Fruit fly (Drosophila melanogaster) whole organism, embryonic: ENCODE results near the gene CCT7.

Source experiments
- ATbp ChIP-seq: fragments of 200-800 bp; sonication (Bioruptor generic); optimal IDR thresholded peaks from 2 replicates; lab custom pipeline; 2017; ENCODE audit warnings: missing biosample characterization, mild to moderate bottlenecking, missing genetic modification characterization, missing genetic modification reagents
- Bgb ChIP-seq: fragments of 200-800 bp; sonication (Bioruptor generic); IDR thresholded peaks from 2 replicates; pipeline ENCODE4 v1.3.6; 2022; ENCODE audit warnings: missing biosample characterization, missing genetic modification characterization; ENCODE audit not compliant: partially characterized antibody
- Bteb2 ChIP-seq: fragments of 200-800 bp; sonication (Bioruptor generic); optimal IDR thresholded peaks from 2 replicates; lab custom pipeline; 2016; ENCODE audit warnings: missing biosample characterization, missing genetic modification characterization
- CG10321 ChIP-seq: fragments of 200-800 bp; sonication (Bioruptor generic); IDR thresholded peaks from 2 replicates; pipeline ENCODE4 v1.3.6; 2022; ENCODE audit warnings: missing biosample characterization, missing genetic modification characterization
- CG11695 ChIP-seq: fragments of 200-800 bp; sonication (Bioruptor generic); IDR thresholded peaks from 3 replicates; pipeline ENCODE4 v1.3.6; 2022; ENCODE audit warnings: missing biosample characterization, missing genetic modification characterization
- CG12299 ChIP-seq: fragments of 200-800 bp; sonication (Bioruptor generic); optimal IDR thresholded peaks from 2 replicates; lab custom pipeline; 2018; ENCODE audit warnings: missing biosample characterization, mild to moderate bottlenecking, missing genetic modification characterization
- CG12391 ChIP-seq: fragments of 200-800 bp; sonication (Bioruptor generic); optimal IDR thresholded peaks from 3 replicates; lab custom pipeline; 2018; ENCODE audit warnings: missing biosample characterization, mild to moderate bottlenecking, missing genetic modification characterization, moderate library complexity
- CG13424 ChIP-seq: fragments of 200-800 bp; sonication (Bioruptor generic); optimal IDR thresholded peaks from 2 replicates; lab custom pipeline; 2019; ENCODE audit warnings: missing biosample characterization, mild to moderate bottlenecking, missing genetic modification characterization, moderate library complexity
- CG14441 ChIP-seq: fragments of 200-800 bp; sonication (Bioruptor generic); IDR thresholded peaks from 2 replicates; pipeline ENCODE4 v1.3.6; 2022; ENCODE audit warnings: missing biosample characterization, missing genetic modification characterization
- CG14710 ChIP-seq: fragments of 200-800 bp; sonication (Bioruptor generic); optimal IDR thresholded peaks from 3 replicates; lab custom pipeline; 2019; ENCODE audit warnings: missing biosample characterization, mild to moderate bottlenecking, missing genetic modification characterization, moderate library complexity
- CG1602 ChIP-seq: fragments of 200-800 bp; sonication (Bioruptor generic); optimal IDR thresholded peaks from 3 replicates; lab custom pipeline; 2016; ENCODE audit warnings: missing biosample characterization, missing genetic modification characterization
- CG17328 ChIP-seq: fragments of 200-800 bp; sonication (Bioruptor generic); IDR thresholded peaks from 2 replicates; pipeline ENCODE4 v1.3.6; 2022; ENCODE audit warnings: missing biosample characterization, missing genetic modification characterization
- CG17385 ChIP-seq: fragments of 200-800 bp; sonication (Bioruptor generic); optimal IDR thresholded peaks from 3 replicates; lab custom pipeline; 2018; ENCODE audit warnings: missing biosample characterization, mild to moderate bottlenecking, missing genetic modification characterization
- CG17568 ChIP-seq: fragments of 200-800 bp; sonication (Bioruptor generic); optimal IDR thresholded peaks from 2 replicates; lab custom pipeline; 2018; ENCODE audit warnings: missing biosample characterization, mild to moderate bottlenecking, missing genetic modification characterization, moderate library complexity
- CG17829 ChIP-seq: fragments of 200-800 bp; optimal IDR thresholded peaks from 2 replicates; lab custom pipeline; 2019; ENCODE audit warnings: missing biosample characterization, mild to moderate bottlenecking, missing genetic modification characterization, moderate library complexity
- CG18599 ChIP-seq: fragments of 200-800 bp; sonication (Bioruptor generic); optimal IDR thresholded peaks from 3 replicates; lab custom pipeline; 2017; ENCODE audit warnings: missing biosample characterization, missing genetic modification characterization, mild to moderate bottlenecking, moderate library complexity, missing genetic modification reagents
- CG31224 ChIP-seq: fragments of 200-800 bp; sonication (Bioruptor generic); IDR thresholded peaks from 2 replicates; pipeline ENCODE4 v1.3.6; 2022; ENCODE audit warnings: missing biosample characterization, missing genetic modification characterization
- CG31441 ChIP-seq: fragments of 200-800 bp; sonication (Bioruptor generic); IDR thresholded peaks from 2 replicates; pipeline ENCODE4 v1.3.6; 2022; ENCODE audit warnings: missing biosample characterization, missing genetic modification characterization
- CG3163 ChIP-seq: fragments of 200-800 bp; sonication (Bioruptor generic); optimal IDR thresholded peaks from 3 replicates; lab custom pipeline; 2016; ENCODE audit warnings: missing biosample characterization, missing genetic modification characterization
- CG32772 ChIP-seq: fragments of 200-800 bp; sonication (Bioruptor generic); IDR thresholded peaks from 2 replicates; pipeline ENCODE4 v1.3.6; 2022; ENCODE audit warnings: missing biosample characterization, missing genetic modification characterization
- CG7556 ChIP-seq: fragments of 200-800 bp; sonication (Bioruptor generic); optimal IDR thresholded peaks from 2 replicates; lab custom pipeline; 2017; ENCODE audit warnings: missing biosample characterization, mild to moderate bottlenecking, missing genetic modification characterization
- CG8290 ChIP-seq, 3 experiments: fragments of 200-800 bp; sonication (Bioruptor generic); optimal IDR thresholded peaks; 2 replicates each; lab custom pipeline; 2016 to 2019; ENCODE audit warnings: missing biosample characterization in 3 of 3, missing genetic modification characterization in 3 of 3, mild to moderate bottlenecking in 2 of 3, moderate library complexity in 1 of 3
- CG9932 ChIP-seq: fragments of 200-800 bp; sonication (Bioruptor generic); IDR thresholded peaks from 2 replicates; pipeline ENCODE4 v1.3.6; 2022; ENCODE audit warnings: missing biosample characterization, missing genetic modification characterization
- CoRest ChIP-seq: fragments of 200-800 bp; sonication (Bioruptor generic); optimal IDR thresholded peaks from 3 replicates; lab custom pipeline; 2018; ENCODE audit warnings: missing biosample characterization, mild to moderate bottlenecking, missing genetic modification characterization, moderate library complexity
- D ChIP-seq, 2 experiments: fragments of 200-800 bp in 1 of 2; fragments of >200 bp in 1 of 2; sonication (Bioruptor generic) in 1 of 2; optimal IDR thresholded peaks; 2 replicates in 1 of 2; 3 replicates in 1 of 2; lab custom pipeline; 2017; ENCODE audit warnings: mild to moderate bottlenecking in 1 of 2, missing biosample characterization in 1 of 2, missing genetic modification characterization in 1 of 2, missing genetic modification reagents in 1 of 2
- Drgx ChIP-seq: fragments of 200-800 bp; sonication (Bioruptor generic); IDR thresholded peaks from 2 replicates; pipeline ENCODE4 v1.3.6; 2022; ENCODE audit warnings: missing biosample characterization, missing genetic modification characterization
- Eip74EF ChIP-seq, 2 experiments: fragments of 200-800 bp in 1 of 2; fragments of >200 bp in 1 of 2; sonication (Bioruptor generic) in 1 of 2; optimal IDR thresholded peaks; 2 replicates each; lab custom pipeline; 2017 to 2019; ENCODE audit warnings: missing biosample characterization in 2 of 2, missing genetic modification characterization in 2 of 2, mild to moderate bottlenecking in 1 of 2, moderate library complexity in 1 of 2
- H15 ChIP-seq: fragments of 200-800 bp; sonication (Bioruptor generic); IDR thresholded peaks from 3 replicates; pipeline ENCODE4 v1.3.6; 2022; ENCODE audit warnings: missing biosample characterization, missing genetic modification characterization
- NFAT ChIP-seq: fragments of 200-800 bp; sonication (Bioruptor generic); IDR thresholded peaks from 2 replicates; pipeline ENCODE4 v1.3.6; 2022; ENCODE audit warnings: missing biosample characterization, missing genetic modification characterization
- Nf-YA ChIP-seq: fragments of 200-800 bp; sonication (Bioruptor generic); IDR thresholded peaks from 2 replicates; pipeline ENCODE4 v1.3.6; 2022; ENCODE audit warnings: missing biosample characterization, missing genetic modification characterization
- Ptx1 ChIP-seq: fragments of 200-800 bp; sonication (Bioruptor generic); IDR thresholded peaks from 2 replicates; pipeline ENCODE4 v1.3.6; 2022; ENCODE audit warnings: missing biosample characterization, missing genetic modification characterization
- Tbp ChIP-seq: fragments of >200 bp; optimal IDR thresholded peaks from 2 replicates; lab custom pipeline; 2018; ENCODE audit warnings: missing biosample characterization, missing genetic modification characterization
- croc ChIP-seq: fragments of 200-800 bp; sonication (Bioruptor generic); conservative IDR thresholded peaks from 3 replicates; pipeline ENCODE4 v1.3.6; 2022; ENCODE audit warnings: missing biosample characterization, missing genetic modification characterization
- cwo ChIP-seq: fragments of 200-800 bp; sonication (Bioruptor generic); optimal IDR thresholded peaks from 3 replicates; lab custom pipeline; 2017; ENCODE audit warnings: missing biosample characterization, missing genetic modification characterization, mild to moderate bottlenecking, moderate library complexity, missing genetic modification reagents
- gcm2 ChIP-seq: fragments of 200-800 bp; sonication (Bioruptor generic); optimal IDR thresholded peaks from 2 replicates; lab custom pipeline; 2016; ENCODE audit warnings: missing biosample characterization, missing genetic modification characterization
- gfzf ChIP-seq: fragments of 200-800 bp; sonication (Bioruptor generic); optimal IDR thresholded peaks from 2 replicates; lab custom pipeline; 2016; ENCODE audit warnings: missing biosample characterization, mild to moderate bottlenecking, missing genetic modification characterization, moderate library complexity
- inv ChIP-seq: fragments of 200-800 bp; sonication (Bioruptor generic); IDR thresholded peaks from 2 replicates; pipeline ENCODE4 v1.3.6; 2022; ENCODE audit warnings: missing biosample characterization, missing genetic modification characterization; ENCODE audit not compliant: partially characterized antibody
- nerfin-1 ChIP-seq: fragments of 200-800 bp; sonication (Bioruptor generic); optimal IDR thresholded peaks from 3 replicates; lab custom pipeline; 2019; ENCODE audit warnings: missing biosample characterization, mild to moderate bottlenecking, missing genetic modification characterization, moderate library complexity
- nmo ChIP-seq: fragments of 200-800 bp; sonication (Bioruptor generic); optimal IDR thresholded peaks from 2 replicates; lab custom pipeline; 2018; ENCODE audit warnings: missing biosample characterization, mild to moderate bottlenecking, missing genetic modification characterization, moderate library complexity
- otp ChIP-seq: fragments of 200-800 bp; sonication (Bioruptor generic); IDR thresholded peaks from 3 replicates; pipeline ENCODE4, ENCODE4 v1.3.6; 2022; ENCODE audit warnings: missing biosample characterization, missing genetic modification characterization
- sim ChIP-seq: fragments of 200-800 bp; sonication (Bioruptor generic); IDR thresholded peaks from 2 replicates; pipeline ENCODE4 v1.3.6; 2022; ENCODE audit warnings: missing biosample characterization, missing genetic modification characterization
- sob ChIP-seq: fragments of 200-800 bp; sonication (Bioruptor generic); IDR thresholded peaks from 2 replicates; pipeline ENCODE4 v1.3.6; 2022; ENCODE audit warnings: missing biosample characterization, missing genetic modification characterization
- tap ChIP-seq: fragments of 200-800 bp; optimal IDR thresholded peaks from 3 replicates; lab custom pipeline; 2019; ENCODE audit warnings: missing biosample characterization, mild to moderate bottlenecking, missing genetic modification characterization, moderate library complexity
- tgo ChIP-seq: fragments of 200-800 bp; sonication (Bioruptor generic); IDR thresholded peaks from 3 replicates; pipeline ENCODE4 v1.3.6; 2022; ENCODE audit warnings: missing biosample characterization, missing genetic modification characterization
- tio ChIP-seq: fragments of 200-800 bp; sonication (Bioruptor generic); optimal IDR thresholded peaks from 2 replicates; lab custom pipeline; 2017; ENCODE audit warnings: missing biosample characterization, missing genetic modification characterization, inconsistent platforms
- ttk ChIP-seq: fragments of 200-800 bp; sonication (Bioruptor generic); IDR thresholded peaks from 2 replicates; pipeline ENCODE4 v2.1.2; 2022; ENCODE audit warnings: missing biosample characterization, missing genetic modification characterization
- unpg ChIP-seq: fragments of 200-800 bp; sonication (Bioruptor generic); optimal IDR thresholded peaks from 3 replicates; lab custom pipeline; 2018; ENCODE audit warnings: missing biosample characterization, mild to moderate bottlenecking, missing genetic modification characterization, moderate library complexity

The CCT7 gene

dm6 chr3R:8788722-8789400 is 12.5 kb upstream of the CCT7 start (continued):
- TF ChIP-seq CG31224 (GFP tag; lab: Robert Waterston, UW): 0 out of 2 replicates have a peak, but pooled peaks have one; percentile 21
- peak; percentile 61 for TF ChIP-seq nmo (GFP tag; lab: Kevin White, UChicago)
- TF ChIP-seq H15 (GFP tag; lab: Robert Waterston, UW): peak; percentile 59; the same call in 1 of the 3 replicates
- TF ChIP-seq CG32772: peak; percentile 71
- TF ChIP-seq tgo (GFP tag; lab: Robert Waterston, UW): peak; percentile 71; the same call in 2 of the 3 replicates
- TF ChIP-seq CG17328: peak; percentile 67
- peak; percentile 36; the same call in 1 of the 2 replicates for TF ChIP-seq ttk (GFP tag; lab: Robert Waterston, UW)
- TF ChIP-seq CG12299 (tag; lab: Kevin White, UChicago): no peak
- TF ChIP-seq CG1602: peak; percentile 43
- peak; percentile 14 for TF ChIP-seq CG14710 (tag; lab: Kevin White, UChicago)
- peak; percentile 52; the same call in 1 of the 3 replicates for TF ChIP-seq CG11695 (GFP tag; lab: Robert Waterston, UW)
- TF ChIP-seq CG17829 (tag; lab: Kevin White, UChicago): peak; percentile 62
- no peak for TF ChIP-seq Bteb2 (GFP tag; lab: Kevin White, UChicago)
- TF ChIP-seq CG7556 (GFP tag; lab: Kevin White, UChicago): peak; percentile 37
- 0 out of 2 replicates have a peak, but pooled peaks have one; percentile 5 for TF ChIP-seq NFAT (GFP tag; lab: Robert Waterston, UW)
- TF ChIP-seq CG8290 (GFP tag; optimal IDR thresholded peaks at IDR 0.05; lab: Kevin White, UChicago): no peak
- TF ChIP-seq CG8290 (tag; optimal IDR thresholded peaks at IDR 0.05; lab: Kevin White, UChicago): no peak
- peak; percentile 80 for TF ChIP-seq CG14441 (GFP tag; lab: Robert Waterston, UW)
- TF ChIP-seq cwo (GFP tag; lab: Kevin White, UChicago): peak; percentile 18
- 0 out of 3 replicates have a peak, but pooled peaks have one; percentile 45 for TF ChIP-seq croc (GFP tag; lab: Robert Waterston, UW)
- TF ChIP-seq CG12391: peak; percentile 43
- peak; percentile 81 for TF ChIP-seq CG31441 (GFP tag; lab: Robert Waterston, UW)
- peak; percentile 63 for TF ChIP-seq unpg (GFP tag; lab: Kevin White, UChicago)
- TF ChIP-seq CoRest (tag; lab: Kevin White, UChicago): peak; percentile 21
- TF ChIP-seq CG18599 (GFP tag; lab: Kevin White, UChicago): peak; percentile 13
- no peak for TF ChIP-seq CG3163 (GFP tag; lab: Kevin White, UChicago)
- TF ChIP-seq Nf-YA (GFP tag; lab: Robert Waterston, UW): peak; percentile 55; the same call in 1 of the 2 replicates
- TF ChIP-seq CG17568 (GFP tag; lab: Kevin White, UChicago): no peak
- peak; percentile 28; the same call in 1 of the 3 replicates for TF ChIP-seq otp (GFP tag; lab: Robert Waterston, UW)
- no peak for TF ChIP-seq CG10321 (GFP tag; lab: Robert Waterston, UW)
- TF ChIP-seq sob (GFP tag; lab: Robert Waterston, UW): peak; percentile 34; the same call in 1 of the 2 replicates
- TF ChIP-seq tio: peak; percentile 30
- peak; percentile 56; the same call in 1 of the 2 replicates for TF ChIP-seq sim (GFP tag; lab: Robert Waterston, UW)
- TF ChIP-seq inv (GFP tag; lab: Robert Waterston, UW): no peak
- peak; percentile 63 for TF ChIP-seq ATbp
- no peak for TF ChIP-seq CG9932 (GFP tag; lab: Robert Waterston, UW)
- no peak for TF ChIP-seq Bgb (GFP tag; lab: Robert Waterston, UW)
- peak; percentile 85 for TF ChIP-seq Ptx1
- peak; percentile 91 for TF ChIP-seq Drgx (GFP tag; lab: Robert Waterston, UW)
- no peak for TF ChIP-seq Tbp (GFP tag; lab: Kevin White, UChicago)
- peak in 1 of 2 experiments; percentile 36 for TF ChIP-seq Eip74EF (GFP tag; optimal IDR thresholded peaks at IDR 0.05; lab: Kevin White, UChicago)
- peak; percentile 41 for TF ChIP-seq CG17385 (GFP tag; lab: Kevin White, UChicago)
- peak; percentile 0 for TF ChIP-seq nerfin-1
- TF ChIP-seq gfzf (GFP tag; lab: Kevin White, UChicago): no peak
- peak; percentile 25 for TF ChIP-seq gcm2
- no peak for TF ChIP-seq D (optimal IDR thresholded peaks at IDR 0.05; lab: Kevin White, UChicago)
- peak; percentile 20 for TF ChIP-seq D (GFP tag; optimal IDR thresholded peaks at IDR 0.05; lab: Kevin White, UChicago)
- peak; percentile 47 for TF ChIP-seq CG13424
- TF ChIP-seq tap (tag; lab: Kevin White, UChicago): peak; percentile 69
